Worm (Caenorhabditis elegans): Measurements from ENCODE around the gene F32D8.12.

F32D8.12 gene

ce11 chrV:10938739-10939138 lies 47.9 kb upstream of the F32D8.12 start, which contains the start of gene F17C11.11:
Gene F17C11.11, minus strand, starts transcription at chrV:10938817.
- TF ChIP-seq ces-1 (GFP tag; optimal IDR thresholded peaks at IDR 0.05) (no peak), Y5F2A.4 (GFP tag; optimal IDR thresholded peaks at IDR 0.05) (no peak), mdl-1 (tag; optimal IDR thresholded peaks at IDR 0.05) (peak in 1 of 2 experiments; percentile 44), lir-3 (tag; optimal IDR thresholded peaks at IDR 0.05) (no peak), lin-15B (tag; optimal IDR thresholded peaks at IDR 0.05) (no peak), zfp-3 (GFP tag; conservative IDR thresholded peaks at IDR 0.05) (no peak), T20F7.1 (GFP tag; optimal IDR thresholded peaks at IDR 0.05) (no peak), snpc-4 (tag; optimal IDR thresholded peaks at IDR 0.05) (no peak), egl-27 (tag; optimal IDR thresholded peaks at IDR 0.05) (no peak), T26A8.4 (GFP tag; IDR thresholded peaks at IDR 0.05) (no peak), lsy-2 (tag; optimal IDR thresholded peaks at IDR 0.05) (no peak), mxl-2 (GFP tag; conservative IDR thresholded peaks at IDR 0.05) (no peak), php-3 (GFP tag; IDR thresholded peaks at IDR 0.05) (no peak), ZK546.5 (tag; optimal IDR thresholded peaks at IDR 0.05) (no peak), nhr-102 (tag; optimal IDR thresholded peaks at IDR 0.05) (no peak), ztf-7 (tag; optimal IDR thresholded peaks at IDR 0.05) (peak; percentile 76), mdt-29 (GFP tag; IDR thresholded peaks at IDR 0.05) (no peak), dmd-6 (GFP tag; IDR thresholded peaks at IDR 0.05) (peak; percentile 77), cey-2 (tag; optimal IDR thresholded peaks at IDR 0.05; ENCODE audit: borderline replicate concordance, insufficient read depth) (peak; percentile 43), hmg-1.1 (GFP tag; IDR thresholded peaks at IDR 0.05) (no peak), attf-4 (tag; optimal IDR thresholded peaks at IDR 0.05) (no peak), unc-130 (GFP tag; optimal IDR thresholded peaks at IDR 0.05) (no peak), rbr-2 (tag; optimal IDR thresholded peaks at IDR 0.05) (no peak), hlh-11 (tag; optimal IDR thresholded peaks at IDR 0.05) (peak; percentile 63), ama-1 (optimal IDR thresholded peaks at IDR 0.05) (no peak), tag-97 (GFP tag; IDR thresholded peaks at IDR 0.05) (no peak), Y48G9A.11 (GFP tag; IDR thresholded peaks at IDR 0.05) (no peak), aha-1 (tag) (peak; percentile 83), zip-2 (tag; optimal IDR thresholded peaks at IDR 0.05) (peak; percentile 96), nhr-48 (tag; optimal IDR thresholded peaks at IDR 0.05) (peak; percentile 24), ceh-82 (tag; optimal IDR thresholded peaks at IDR 0.05) (no peak), pqm-1 (tag; optimal IDR thresholded peaks at IDR 0.05) (no peak), nhr-77 (tag; optimal IDR thresholded peaks at IDR 0.05) (no peak), ceh-62 (tag; optimal IDR thresholded peaks at IDR 0.05) (no peak), hif-1 (tag; optimal IDR thresholded peaks at IDR 0.05) (peak in 1 of 2 experiments; percentile 6), tra-1 (GFP tag; IDR thresholded peaks at IDR 0.05) (0 out of 2 replicates have a peak, but pooled peaks have one; percentile 9), fos-1 (tag; optimal IDR thresholded peaks at IDR 0.05) (no peak), daf-16 (GFP tag; optimal IDR thresholded peaks at IDR 0.05) (no peak), daf-16 (tag; optimal IDR thresholded peaks at IDR 0.05) (peak; percentile 77), mxl-3 (GFP tag; optimal IDR thresholded peaks at IDR 0.05) (peak; percentile 35), F26F4.8 (GFP tag; conservative IDR thresholded peaks at IDR 0.05) (no peak), hlh-30 (tag; optimal IDR thresholded peaks at IDR 0.05; ENCODE audit: insufficient read depth) (peak; percentile 75), nhr-6 (tag; optimal IDR thresholded peaks at IDR 0.05) (peak; percentile 36), arid-1 (GFP tag; conservative IDR thresholded peaks at IDR 0.05) (no peak), ZK337.2 (GFP tag; IDR thresholded peaks at IDR 0.05) (no peak), nhr-41 (GFP tag; IDR thresholded peaks at IDR 0.05) (no peak), unc-62 (GFP tag; optimal IDR thresholded peaks at IDR 0.05 in 1 of 2) (no peak), unc-62 (tag; optimal IDR thresholded peaks at IDR 0.05) (no peak), dve-1 (tag; optimal IDR thresholded peaks at IDR 0.05; ENCODE audit: insufficient read depth) (peak; percentile 88), lin-38 (GFP tag; IDR thresholded peaks at IDR 0.05) (no peak; the same call in 1 of the 2 replicates)
